5 fruit fly cellular contexts compared by ENCODE assay signal in genomic region chr3L:821951-822350, dm6.
TF ChIP-seq lines count a peak whose summit lies in the region.

No protein-coding gene starts in this region.

- peak; percentile 49 for TF ChIP-seq CTCF in whole organism, embryonic (GFP tag; optimal IDR thresholded peaks at IDR 0.05; lab: Kevin White, UChicago)

TF ChIP-seq in whole organism, adult, 20 proteins besides CTCF, POLR2A, EP300 and RAD21:
- TF ChIP-seq Hr96 (GFP tag; optimal IDR thresholded peaks at IDR 0.05; lab: Kevin White, UChicago): no peak
- TF ChIP-seq cnc (optimal IDR thresholded peaks at IDR 0.05; lab: Kevin White, UChicago): no peak
- no peak for TF ChIP-seq ovo (GFP tag; optimal IDR thresholded peaks at IDR 0.05; lab: Kevin White, UChicago)
- peak; percentile 3 for TF ChIP-seq bab1 (GFP tag; optimal IDR thresholded peaks at IDR 0.05; lab: Kevin White, UChicago)
- TF ChIP-seq CG12768 (GFP tag; optimal IDR thresholded peaks at IDR 0.05; lab: Kevin White, UChicago): no peak
- TF ChIP-seq cic (GFP tag; optimal IDR thresholded peaks at IDR 0.05; lab: Kevin White, UChicago): no peak
- no peak for TF ChIP-seq CG1620 (GFP tag; optimal IDR thresholded peaks at IDR 0.05; lab: Kevin White, UChicago)

TF ChIP-seq in whole organism, embryonic, 481 proteins besides CTCF, POLR2A, EP300 and RAD21 (continues in another document):
- TF ChIP-seq CG15514 (GFP tag; optimal IDR thresholded peaks at IDR 0.05; lab: Kevin White, UChicago) (peak; percentile 59), CG30020 (tag; optimal IDR thresholded peaks at IDR 0.05; lab: Kevin White, UChicago) (no peak), gem (tag; optimal IDR thresholded peaks at IDR 0.05; lab: Kevin White, UChicago) (peak; percentile 85), shn (GFP tag; optimal IDR thresholded peaks at IDR 0.05; lab: Kevin White, UChicago) (no peak), Camta (GFP tag; optimal IDR thresholded peaks at IDR 0.05; lab: Kevin White, UChicago) (peak; percentile 47), CG17912 (GFP tag; optimal IDR thresholded peaks at IDR 0.05; lab: Kevin White, UChicago) (no peak), CG15479 (GFP tag; optimal IDR thresholded peaks at IDR 0.05; lab: Kevin White, UChicago) (no peak), ase (GFP tag; IDR thresholded peaks at IDR 0.05; lab: Robert Waterston, UW) (peak; percentile 65; the same call in 2 of the 3 replicates), CG12299 (tag; optimal IDR thresholded peaks at IDR 0.05; lab: Kevin White, UChicago) (no peak), az2 (GFP tag; optimal IDR thresholded peaks at IDR 0.05; lab: Kevin White, UChicago) (peak; percentile 66), hkb (optimal IDR thresholded peaks at IDR 0.05; lab: Kevin White, UChicago) (no peak), hkb (GFP tag; IDR thresholded peaks at IDR 0.05; lab: Robert Waterston, UW) (peak; percentile 87), zf30C (GFP tag; optimal IDR thresholded peaks at IDR 0.05; lab: Kevin White, UChicago) (peak; percentile 66), dysf (GFP tag; IDR thresholded peaks at IDR 0.05; lab: Robert Waterston, UW) (peak; percentile 84), CG1024 (GFP tag; IDR thresholded peaks at IDR 0.05; lab: Robert Waterston, UW) (peak; percentile 68), CG18011 (GFP tag; optimal IDR thresholded peaks at IDR 0.05; lab: Kevin White, UChicago) (no peak), peb (GFP tag; IDR thresholded peaks at IDR 0.05; lab: Robert Waterston, UW) (peak; percentile 21; the same call in 1 of the 2 replicates), Bdp1 (GFP tag; optimal IDR thresholded peaks at IDR 0.05; lab: Kevin White, UChicago) (no peak), CG6813 (GFP tag; optimal IDR thresholded peaks at IDR 0.05; lab: Kevin White, UChicago) (peak; percentile 67), dimm (GFP tag; IDR thresholded peaks at IDR 0.05; lab: Robert Waterston, UW) (no peak), dmrt99B (tag; optimal IDR thresholded peaks at IDR 0.05; lab: Kevin White, UChicago) (peak; percentile 86)

TF ChIP-seq in whole organism, prepupa, 60 proteins besides CTCF, POLR2A, EP300 and RAD21 (continues in another document):
- TF ChIP-seq Sox15 (GFP tag; optimal IDR thresholded peaks at IDR 0.05; lab: Kevin White, UChicago) (peak; percentile 36), Gug (GFP tag; IDR thresholded peaks at IDR 0.05; lab: Robert Waterston, UW) (peak; percentile 78), eg (GFP tag; IDR thresholded peaks at IDR 0.05; lab: Robert Waterston, UW) (peak; percentile 76; the same call in 1 of the 3 replicates), vri (GFP tag; optimal IDR thresholded peaks at IDR 0.05; lab: Kevin White, UChicago) (peak; percentile 16), CG34406 (GFP tag; optimal IDR thresholded peaks at IDR 0.05; lab: Kevin White, UChicago) (peak; percentile 81), fkh (GFP tag; optimal IDR thresholded peaks at IDR 0.05; lab: Kevin White, UChicago) (no peak), CG11902 (GFP tag; optimal IDR thresholded peaks at IDR 0.05; lab: Kevin White, UChicago) (peak; percentile 78), CG6808 (GFP tag; optimal IDR thresholded peaks at IDR 0.05; lab: Kevin White, UChicago) (peak; percentile 80), cyc (GFP tag; optimal IDR thresholded peaks at IDR 0.05; lab: Kevin White, UChicago) (peak; percentile 56), CG6276 (GFP tag; optimal IDR thresholded peaks at IDR 0.05; lab: Kevin White, UChicago) (peak; percentile 69), dac (GFP tag; optimal IDR thresholded peaks at IDR 0.05; lab: Kevin White, UChicago) (peak; percentile 7), CG32006 (GFP tag; optimal IDR thresholded peaks at IDR 0.05; lab: Kevin White, UChicago) (peak; percentile 70), Eip78C (GFP tag; lab: Kevin White, UChicago) (peak; percentile 95), spab (GFP tag; optimal IDR thresholded peaks at IDR 0.05; lab: Kevin White, UChicago) (peak; percentile 86), ss (GFP tag; optimal IDR thresholded peaks at IDR 0.05; lab: Kevin White, UChicago) (peak in 1 of 2 experiments; percentile 70), CG9139 (GFP tag; optimal IDR thresholded peaks at IDR 0.05; lab: Kevin White, UChicago) (peak; percentile 70), CG8632 (GFP tag; optimal IDR thresholded peaks at IDR 0.05; lab: Kevin White, UChicago) (peak; percentile 59), Eip75B (GFP tag; optimal IDR thresholded peaks at IDR 0.05; lab: Kevin White, UChicago) (peak; percentile 76), fd59A (GFP tag; optimal IDR thresholded peaks at IDR 0.05; lab: Kevin White, UChicago) (peak; percentile 50), CG6163 (GFP tag; IDR thresholded peaks at IDR 0.05; lab: Robert Waterston, UW) (peak; percentile 92), acj6 (GFP tag; optimal IDR thresholded peaks at IDR 0.05; lab: Kevin White, UChicago) (peak; percentile 75), dsx (GFP tag; optimal IDR thresholded peaks at IDR 0.05; lab: Kevin White, UChicago; ENCODE audit: poor library complexity, severe bottlenecking) (peak; percentile 72)

TF ChIP-seq in whole organism, pupa, 21 proteins besides CTCF, POLR2A, EP300 and RAD21:
- peak; percentile 67 for TF ChIP-seq CG34367 (tag; optimal IDR thresholded peaks at IDR 0.05; lab: Kevin White, UChicago)
- TF ChIP-seq CG12605 (GFP tag; IDR thresholded peaks at IDR 0.05; lab: Robert Waterston, UW): peak; percentile 69; the same call in 1 of the 2 replicates
- peak; percentile 90 for TF ChIP-seq CG17806 (tag; optimal IDR thresholded peaks at IDR 0.05; lab: Kevin White, UChicago)
- TF ChIP-seq CG4496 (GFP tag; IDR thresholded peaks at IDR 0.05; lab: Robert Waterston, UW): peak; percentile 80
- peak; percentile 85 for TF ChIP-seq CG14655 (GFP tag; optimal IDR thresholded peaks at IDR 0.05; lab: Kevin White, UChicago)
- TF ChIP-seq Ets98B (GFP tag; IDR thresholded peaks at IDR 0.05; lab: Robert Waterston, UW): peak; percentile 66
- TF ChIP-seq Snoo (tag; optimal IDR thresholded peaks at IDR 0.05; lab: Kevin White, UChicago): peak; percentile 86
- peak; percentile 82 for TF ChIP-seq Pif1B (GFP tag; optimal IDR thresholded peaks at IDR 0.05; lab: Kevin White, UChicago)
- TF ChIP-seq Pif1A (GFP tag; optimal IDR thresholded peaks at IDR 0.05; lab: Kevin White, UChicago): peak; percentile 78
- peak; percentile 75 for TF ChIP-seq EcR (GFP tag; optimal IDR thresholded peaks at IDR 0.05; lab: Kevin White, UChicago)
- TF ChIP-seq D1 (tag; optimal IDR thresholded peaks at IDR 0.05; lab: Kevin White, UChicago): peak; percentile 66
- TF ChIP-seq CG13204 (GFP tag; optimal IDR thresholded peaks at IDR 0.05; lab: Kevin White, UChicago): peak; percentile 11
- TF ChIP-seq CG8159 (tag; optimal IDR thresholded peaks at IDR 0.05; lab: Kevin White, UChicago): peak; percentile 89
- TF ChIP-seq CG9948 (tag; optimal IDR thresholded peaks at IDR 0.05; lab: Kevin White, UChicago): peak; percentile 83
- peak; percentile 57 for TF ChIP-seq rn (GFP tag; IDR thresholded peaks at IDR 0.05; lab: Robert Waterston, UW)
- peak; percentile 81; the same call in 2 of the 3 replicates for TF ChIP-seq fd96Ca (GFP tag; IDR thresholded peaks at IDR 0.05; lab: Robert Waterston, UW)
- TF ChIP-seq CG10348 (GFP tag; IDR thresholded peaks at IDR 0.05; lab: Robert Waterston, UW): no peak
- peak; percentile 76 for TF ChIP-seq CG8301 (tag; optimal IDR thresholded peaks at IDR 0.05; lab: Kevin White, UChicago)
- peak; percentile 71 for TF ChIP-seq CG15710 (tag; optimal IDR thresholded peaks at IDR 0.05; lab: Kevin White, UChicago)
- peak; percentile 46; the same call in 1 of the 2 replicates for TF ChIP-seq CG32121 (GFP tag; IDR thresholded peaks at IDR 0.05; lab: Robert Waterston, UW)
- TF ChIP-seq gl (tag; optimal IDR thresholded peaks at IDR 0.05; lab: Kevin White, UChicago): peak; percentile 67
TF ChIP-seq in whole organism, pupa: peak in this region for 20.

TF ChIP-seq in whole organism, wandering third instar larva, 38 proteins besides CTCF, POLR2A, EP300 and RAD21:
- TF ChIP-seq rgr (GFP tag; optimal IDR thresholded peaks at IDR 0.05; lab: Kevin White, UChicago): peak; percentile 42
- no peak for TF ChIP-seq CG32264 (GFP tag; optimal IDR thresholded peaks at IDR 0.05; lab: Kevin White, UChicago)
- TF ChIP-seq psq (GFP tag; optimal IDR thresholded peaks at IDR 0.05; lab: Kevin White, UChicago): peak; percentile 16
- peak; percentile 40 for TF ChIP-seq dmrt93B (GFP tag; optimal IDR thresholded peaks at IDR 0.05; lab: Kevin White, UChicago)
- no peak for TF ChIP-seq brk (GFP tag; optimal IDR thresholded peaks at IDR 0.05; lab: Kevin White, UChicago)
- peak in 1 of 2 experiments; percentile 41 for TF ChIP-seq foxo (GFP tag; optimal IDR thresholded peaks at IDR 0.05; lab: Kevin White, UChicago)
- no peak for TF ChIP-seq dsf (GFP tag; optimal IDR thresholded peaks at IDR 0.05; lab: Kevin White, UChicago; ENCODE audit: borderline replicate concordance)
- peak; percentile 44 for TF ChIP-seq fru (GFP tag; optimal IDR thresholded peaks at IDR 0.05; lab: Kevin White, UChicago)
- no peak for TF ChIP-seq woc (GFP tag; optimal IDR thresholded peaks at IDR 0.05; lab: Kevin White, UChicago)
- TF ChIP-seq HLH106 (tag; optimal IDR thresholded peaks at IDR 0.05; lab: Kevin White, UChicago): peak; percentile 55
- no peak for TF ChIP-seq lola (GFP tag; optimal IDR thresholded peaks at IDR 0.05; lab: Kevin White, UChicago)
- TF ChIP-seq ey (GFP tag; optimal IDR thresholded peaks at IDR 0.05; lab: Kevin White, UChicago): peak; percentile 28
- no peak for TF ChIP-seq Dif (GFP tag; optimal IDR thresholded peaks at IDR 0.05; lab: Kevin White, UChicago; ENCODE audit: partially characterized antibody)
- no peak for TF ChIP-seq jim (GFP tag; optimal IDR thresholded peaks at IDR 0.05; lab: Kevin White, UChicago)
- TF ChIP-seq GATAd (GFP tag; optimal IDR thresholded peaks at IDR 0.05; lab: Kevin White, UChicago): no peak
- TF ChIP-seq Sp1 (GFP tag; optimal IDR thresholded peaks at IDR 0.05; lab: Kevin White, UChicago): peak; percentile 15
- peak; percentile 55 for TF ChIP-seq h (GFP tag; optimal IDR thresholded peaks at IDR 0.05; lab: Kevin White, UChicago)
- peak; percentile 26 for TF ChIP-seq Hnf4 (GFP tag; optimal IDR thresholded peaks at IDR 0.05; lab: Kevin White, UChicago)
- TF ChIP-seq OdsH (GFP tag; optimal IDR thresholded peaks at IDR 0.05; lab: Kevin White, UChicago): peak; percentile 27
- TF ChIP-seq usp (GFP tag; optimal IDR thresholded peaks at IDR 0.05; lab: Kevin White, UChicago): no peak
- TF ChIP-seq sage (GFP tag; optimal IDR thresholded peaks at IDR 0.05; lab: Kevin White, UChicago): peak; percentile 21
- no peak for TF ChIP-seq Rel (GFP tag; optimal IDR thresholded peaks at IDR 0.05; lab: Kevin White, UChicago)
- no peak for TF ChIP-seq Rel (tag; optimal IDR thresholded peaks at IDR 0.05; lab: Kevin White, UChicago)
- TF ChIP-seq tai (GFP tag; optimal IDR thresholded peaks at IDR 0.05; lab: Kevin White, UChicago): no peak
- TF ChIP-seq br (GFP tag; optimal IDR thresholded peaks at IDR 0.05; lab: Kevin White, UChicago): peak; percentile 32
- TF ChIP-seq dl (GFP tag; optimal IDR thresholded peaks at IDR 0.05; lab: Kevin White, UChicago; ENCODE audit: insufficient read depth in 1 of 2, partially characterized antibody in 2 of 2): no peak
- TF ChIP-seq CrebA (GFP tag; optimal IDR thresholded peaks at IDR 0.05; lab: Kevin White, UChicago; ENCODE audit: borderline replicate concordance): no peak
